Fruit fly (Drosophila melanogaster) S2 (cell line): ENCODE data around the gene dop.

Source experiments
- CG8478 ChIP-seq: fragments of >200 bp; optimal IDR thresholded peaks from 2 replicates; lab custom pipeline; 2018
- CTCF ChIP-seq, 2 experiments: fragments of >200 bp; optimal IDR thresholded peaks; 2 replicates each; lab custom pipeline; 2018

dm6 chr3L:15547187-15547790, 18.5 kb upstream of the dop start:
- TF ChIP-seq CG8478 (no peak), CTCF (optimal IDR thresholded peaks at IDR 0.05; lab: Kevin White, UChicago) (no peak)
